Fruit fly (Drosophila melanogaster): ENCODE data around the gene CG4592.
A peak's percentile ranks its signal among the peaks of the same experiment; 100 is the strongest.

Gene CG4592

DNA sequence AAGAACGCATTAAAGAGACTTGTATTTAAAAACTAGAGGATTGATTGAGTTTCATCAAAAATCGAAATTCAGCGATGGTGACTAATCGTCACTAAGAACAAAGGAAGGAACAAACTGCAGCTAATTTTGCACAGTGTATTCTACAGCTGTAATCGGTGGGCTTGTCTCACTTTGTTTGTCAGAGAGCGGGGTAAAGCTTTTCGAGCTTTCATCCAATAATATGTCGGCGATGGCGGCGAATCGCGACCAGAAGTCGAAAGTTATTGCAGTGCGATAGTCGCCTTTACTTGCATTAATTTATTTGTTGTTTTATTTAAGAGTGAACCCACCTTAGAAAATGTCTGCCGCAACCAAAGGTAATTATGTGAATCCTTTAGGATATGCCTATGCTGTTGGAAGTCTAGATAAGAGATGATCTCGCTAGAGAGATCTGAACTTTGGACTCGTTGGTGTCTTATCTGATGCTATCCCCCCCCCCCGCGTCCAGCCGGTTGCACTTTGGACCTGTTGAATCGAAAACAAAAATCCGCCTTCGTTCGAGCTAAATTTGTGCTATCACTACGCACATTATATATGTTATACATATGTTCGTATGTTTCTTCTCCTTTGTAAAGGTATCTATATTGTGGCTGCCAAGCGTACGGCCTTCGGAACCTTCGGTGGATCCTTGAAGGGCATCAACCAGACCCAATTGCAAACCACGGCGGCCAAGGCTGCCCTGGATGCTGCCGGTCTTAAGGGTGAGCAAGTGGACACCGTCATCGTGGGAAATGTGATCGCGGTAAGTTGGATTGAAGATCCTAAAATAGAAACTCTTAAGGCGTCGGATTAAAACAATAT is 6.2 kb upstream of the CG4592 start, which contains the start of gene yip2 (continued):
- TF ChIP-seq CG2199 (GFP tag; IDR thresholded peaks at IDR 0.05) (no peak), CG10979 (tag; optimal IDR thresholded peaks at IDR 0.05) (peak; percentile 34), seq (GFP tag; IDR thresholded peaks at IDR 0.05) (peak; percentile 46; the same call in 1 of the 2 replicates), sens-2 (GFP tag; IDR thresholded peaks at IDR 0.05) (peak; percentile 45; the same call in 1 of the 2 replicates), CG11696 (GFP tag; IDR thresholded peaks at IDR 0.05) (peak; percentile 32; the same call in 1 of the 2 replicates), CG12104 (GFP tag; optimal IDR thresholded peaks at IDR 0.05) (peak; percentile 14), phol (tag; optimal IDR thresholded peaks at IDR 0.05) (peak; percentile 53), lilli (GFP tag; optimal IDR thresholded peaks at IDR 0.05) (peak; percentile 69), Bteb2 (GFP tag; optimal IDR thresholded peaks at IDR 0.05) (peak; percentile 13), Dbx (GFP tag; IDR thresholded peaks at IDR 0.05) (peak; percentile 59), CG11093 (GFP tag; IDR thresholded peaks at IDR 0.05) (no peak), cad (GFP tag; optimal IDR thresholded peaks at IDR 0.05) (no peak), maf-S (GFP tag; optimal IDR thresholded peaks at IDR 0.05) (peak; percentile 42), lola (GFP tag; optimal IDR thresholded peaks at IDR 0.05) (no peak), abd-A (tag; optimal IDR thresholded peaks at IDR 0.05) (no peak), croc (GFP tag; conservative IDR thresholded peaks at IDR 0.05) (no peak), CG1602 (GFP tag; optimal IDR thresholded peaks at IDR 0.05) (no peak), CG15514 (GFP tag; optimal IDR thresholded peaks at IDR 0.05) (peak; percentile 63), PHDP (tag; optimal IDR thresholded peaks at IDR 0.05) (peak; percentile 71), al (GFP tag; IDR thresholded peaks at IDR 0.05) (no peak; the same call in 1 of the 2 replicates), Hmx (GFP tag; optimal IDR thresholded peaks at IDR 0.05) (peak; percentile 26), CG8290 (GFP tag; optimal IDR thresholded peaks at IDR 0.05) (no peak), CG8290 (tag; optimal IDR thresholded peaks at IDR 0.05) (peak in 1 of 2 experiments; percentile 86), H2.0 (GFP tag; IDR thresholded peaks at IDR 0.05) (peak; percentile 42; the same call in 1 of the 2 replicates), Xrp1 (GFP tag; IDR thresholded peaks at IDR 0.05) (peak; percentile 53; the same call in 1 of the 2 replicates), MBD-R2 (GFP tag; IDR thresholded peaks at IDR 0.05) (peak; percentile 32; the same call in 1 of the 2 replicates), D19B (GFP tag; optimal IDR thresholded peaks at IDR 0.05) (peak; percentile 40), cg (GFP tag; optimal IDR thresholded peaks at IDR 0.05) (no peak), Asciz (GFP tag; optimal IDR thresholded peaks at IDR 0.05) (peak; percentile 22), jumu (GFP tag; optimal IDR thresholded peaks at IDR 0.05) (peak; percentile 56), CG6272 (GFP tag; IDR thresholded peaks at IDR 0.05) (no peak), Doc3 (GFP tag; IDR thresholded peaks at IDR 0.05; ENCODE audit: partially characterized antibody) (no peak), pfk (GFP tag; optimal IDR thresholded peaks at IDR 0.05) (peak; percentile 36), CG18599 (GFP tag; optimal IDR thresholded peaks at IDR 0.05) (peak; percentile 73), ara (GFP tag; IDR thresholded peaks at IDR 0.05) (peak; percentile 35; the same call in 1 of the 2 replicates), gcm (GFP tag; optimal IDR thresholded peaks at IDR 0.05) (peak; percentile 57), Side (GFP tag; optimal IDR thresholded peaks at IDR 0.05) (peak; percentile 30), CG8281 (tag; optimal IDR thresholded peaks at IDR 0.05) (no peak), sr (GFP tag; IDR thresholded peaks at IDR 0.05) (no peak), gcm2 (GFP tag; optimal IDR thresholded peaks at IDR 0.05) (no peak), CG4854 (GFP tag; optimal IDR thresholded peaks at IDR 0.05) (peak; percentile 5), row (GFP tag; IDR thresholded peaks at IDR 0.05) (peak; percentile 84), Med (GFP tag) (peak; percentile 94), ro (GFP tag; IDR thresholded peaks at IDR 0.05) (no peak), CG16779 (GFP tag; IDR thresholded peaks at IDR 0.05) (0 out of 2 replicates have a peak, but pooled peaks have one; percentile 12), Chrac-16 (GFP tag; optimal IDR thresholded peaks at IDR 0.05) (peak; percentile 25), CG6175 (GFP tag; IDR thresholded peaks at IDR 0.05) (no peak), Dek (tag; optimal IDR thresholded peaks at IDR 0.05) (peak; percentile 75), dm (GFP tag; optimal IDR thresholded peaks at IDR 0.05) (no peak)
